Fruit fly (Drosophila melanogaster): ENCODE measurements around the gene CG15765.
A peak's percentile ranks its signal among the peaks of the same experiment; 100 is the strongest.

dm6 chrX:5879543-5879943 is 61.2 kb downstream of the CG15765 start, which contains the start of the genes Usp30 and CG16721:
- TF ChIP-seq Optix (GFP tag; IDR thresholded peaks at IDR 0.05) (no peak), Lhr (GFP tag; optimal IDR thresholded peaks at IDR 0.05) (no peak), cad (GFP tag; optimal IDR thresholded peaks at IDR 0.05) (no peak), trh (GFP tag; optimal IDR thresholded peaks at IDR 0.05) (no peak), ftz-f1 (GFP tag; optimal IDR thresholded peaks at IDR 0.05) (no peak), disco-r (GFP tag; optimal IDR thresholded peaks at IDR 0.05) (no peak), Dref (GFP tag; IDR thresholded peaks at IDR 0.05) (peak; percentile 64), ap (GFP tag; IDR thresholded peaks at IDR 0.05) (no peak), Blimp-1 (GFP tag; optimal IDR thresholded peaks at IDR 0.05) (no peak), pan (optimal IDR thresholded peaks at IDR 0.05) (no peak), pan (GFP tag; optimal IDR thresholded peaks at IDR 0.05 in 1 of 2, IDR thresholded peaks at IDR 0.05 in 1 of 2) (no peak)
